Fruit fly (Drosophila melanogaster) whole organism: ENCODE measurements around the gene unc79.

Source experiments
- CG8478 ChIP-seq: fragments of >200 bp; optimal IDR thresholded peaks from 2 replicates; lab custom pipeline; 2018; ENCODE audit warnings: inconsistent platforms
- Dll ChIP-seq: fragments of >200 bp; optimal IDR thresholded peaks from 2 replicates; lab custom pipeline; 2017
- EcR ChIP-seq, 2 experiments: fragments of >200 bp; optimal IDR thresholded peaks; 2 replicates each; lab custom pipeline; 2017; ENCODE audit warnings: missing biosample characterization in 2 of 2, missing genetic modification characterization in 2 of 2, missing genetic modification reagents in 2 of 2
- pan ChIP-seq: fragments of >200 bp; optimal IDR thresholded peaks from 2 replicates; lab custom pipeline; 2017
- psq ChIP-seq: fragments of >200 bp; optimal IDR thresholded peaks from 2 replicates; lab custom pipeline; 2017
- usp ChIP-seq: fragments of >200 bp; optimal IDR thresholded peaks from 2 replicates; lab custom pipeline; 2017; ENCODE audit warnings: missing biosample characterization, missing genetic modification characterization, mixed read lengths

The unc79 gene

DNA sequence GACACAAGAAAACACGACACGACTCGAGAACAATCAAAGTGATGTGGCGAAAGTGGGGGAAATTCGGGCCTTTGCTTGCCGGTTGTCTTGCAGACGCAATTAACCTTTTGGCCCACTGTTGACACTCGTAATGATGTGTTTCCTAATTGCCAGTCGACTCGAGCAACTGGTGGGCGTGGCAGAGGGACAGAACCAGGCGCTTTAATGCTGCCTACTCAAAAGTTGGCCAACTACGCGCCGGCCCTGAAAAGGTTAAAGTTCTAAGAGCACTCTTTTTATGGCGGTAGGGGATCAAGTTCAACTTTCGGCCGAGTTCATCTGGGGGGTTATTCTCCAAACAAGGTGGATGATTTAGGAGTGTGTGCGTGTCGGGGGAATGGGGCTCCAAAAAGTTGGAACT is 24.6 kb downstream of the unc79 start:
- no peak for TF ChIP-seq psq (lab: Kevin White, UChicago)
- TF ChIP-seq usp (GFP tag; lab: Kevin White, UChicago) = no peak
- TF ChIP-seq pan (lab: Kevin White, UChicago) = no peak
- TF ChIP-seq Dll (lab: Kevin White, UChicago) = no peak
- no peak for TF ChIP-seq EcR (GFP tag; optimal IDR thresholded peaks at IDR 0.05; lab: Kevin White, UChicago)
- TF ChIP-seq CG8478 (lab: Kevin White, UChicago) = no peak

DNA sequence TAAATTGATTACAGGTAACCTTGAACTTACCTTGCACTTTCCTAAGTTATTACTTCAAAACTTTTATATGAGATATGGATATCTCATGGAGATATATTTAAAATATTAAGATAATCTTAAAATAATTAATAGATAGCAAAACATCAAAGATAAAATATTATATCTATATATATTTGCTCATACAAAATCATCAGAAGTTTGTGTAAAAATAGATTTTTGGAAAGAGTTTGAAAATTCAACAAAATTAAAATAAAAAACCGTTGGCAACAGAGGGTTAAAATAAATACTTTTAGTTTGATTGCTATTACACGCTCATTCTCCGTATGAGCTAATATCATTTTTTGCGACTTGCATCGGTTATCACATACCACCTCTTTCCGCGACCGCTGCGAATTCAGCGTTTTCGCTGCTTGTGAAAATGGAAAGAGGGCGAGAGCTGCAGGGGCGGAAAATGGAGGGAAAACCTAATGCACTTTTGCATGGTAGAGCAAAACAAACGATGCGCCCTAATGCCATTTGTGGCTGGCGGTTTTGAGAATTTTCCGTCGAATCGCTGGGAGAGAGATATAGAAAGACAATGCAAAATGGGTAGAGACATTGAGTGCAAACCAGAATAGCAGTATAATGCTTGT is 33.3 kb downstream of the unc79 start:
- TF ChIP-seq EcR (GFP tag; optimal IDR thresholded peaks at IDR 0.05; lab: Kevin White, UChicago) (no peak), pan (lab: Kevin White, UChicago) (no peak), Dll (lab: Kevin White, UChicago) (no peak), CG8478 (lab: Kevin White, UChicago) (no peak), usp (GFP tag; lab: Kevin White, UChicago) (no peak), psq (lab: Kevin White, UChicago) (no peak)

DNA sequence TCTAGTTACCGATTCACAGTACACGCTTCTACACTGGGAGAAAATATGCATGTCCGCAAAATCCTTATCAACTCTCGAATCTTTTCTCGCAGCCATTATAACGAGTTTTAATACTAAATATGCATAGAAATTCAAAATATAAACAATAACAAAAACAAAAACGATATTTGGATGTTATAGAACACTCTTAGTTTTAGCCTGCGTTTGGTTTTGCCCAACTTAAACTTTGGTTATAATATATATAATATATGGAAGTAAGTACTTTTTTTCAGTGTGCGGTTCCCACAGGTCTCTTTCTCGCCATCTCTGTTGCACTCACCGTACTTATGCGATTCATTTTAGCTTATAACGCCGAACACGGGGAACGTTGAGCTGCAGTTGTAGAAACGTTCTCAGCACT is 34.2 kb downstream of the unc79 start, which contains the start of gene cry:
TSS of gene cry (plus strand) at position 377 of the 400 bp plus-strand sequence.
- no peak for TF ChIP-seq pan (lab: Kevin White, UChicago)
- TF ChIP-seq psq (lab: Kevin White, UChicago) = no peak
- no peak for TF ChIP-seq Dll (lab: Kevin White, UChicago)
- TF ChIP-seq CG8478 (lab: Kevin White, UChicago) = no peak
- TF ChIP-seq usp (GFP tag; lab: Kevin White, UChicago) = no peak
- no peak for TF ChIP-seq EcR (GFP tag; optimal IDR thresholded peaks at IDR 0.05; lab: Kevin White, UChicago)

DNA sequence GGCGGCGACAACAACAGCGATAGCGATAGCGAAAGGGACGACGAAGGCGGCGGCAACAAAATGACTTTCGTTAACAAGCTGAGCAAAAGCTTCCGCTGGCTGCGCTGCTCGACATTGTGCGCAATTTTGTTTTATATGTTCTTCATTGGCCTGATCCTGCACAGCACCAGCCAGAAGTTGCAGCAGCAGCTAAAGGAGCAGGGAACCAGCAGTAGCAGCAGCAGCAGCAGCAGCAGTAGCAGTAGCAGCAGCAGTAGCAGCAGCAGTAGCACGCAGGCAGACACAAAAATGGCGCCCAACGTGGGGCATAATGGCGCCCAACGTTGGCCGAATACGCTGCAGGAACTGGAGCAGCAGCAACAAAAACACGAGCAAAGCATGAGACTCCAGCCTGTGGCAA is 55.9 kb downstream of the unc79 start:
- TF ChIP-seq Dll (lab: Kevin White, UChicago) = no peak

DNA sequence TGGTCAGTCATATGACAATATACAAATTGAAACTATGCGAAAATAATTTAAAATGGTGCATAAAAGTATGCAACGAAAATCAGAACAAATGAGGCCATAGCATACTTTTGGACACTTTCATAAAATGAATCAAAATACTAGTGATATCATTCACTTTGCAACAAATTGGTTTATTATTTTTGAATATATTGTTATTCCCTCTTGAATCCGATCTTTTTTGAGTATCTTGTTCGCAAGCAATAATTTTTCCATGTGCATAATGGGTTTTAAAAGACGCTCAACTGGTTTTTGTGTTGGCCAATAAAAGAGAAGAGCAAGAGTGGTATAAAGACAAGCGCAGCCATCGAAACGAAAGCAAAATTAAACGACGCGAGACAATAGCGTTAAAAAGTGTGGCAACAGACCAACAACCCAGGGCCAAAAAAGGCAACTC is 58.2 kb downstream of the unc79 start:
- no peak for TF ChIP-seq usp (GFP tag; lab: Kevin White, UChicago)
- no peak for TF ChIP-seq psq (lab: Kevin White, UChicago)
- TF ChIP-seq Dll (lab: Kevin White, UChicago) = no peak
- no peak for TF ChIP-seq EcR (GFP tag; optimal IDR thresholded peaks at IDR 0.05; lab: Kevin White, UChicago)

DNA sequence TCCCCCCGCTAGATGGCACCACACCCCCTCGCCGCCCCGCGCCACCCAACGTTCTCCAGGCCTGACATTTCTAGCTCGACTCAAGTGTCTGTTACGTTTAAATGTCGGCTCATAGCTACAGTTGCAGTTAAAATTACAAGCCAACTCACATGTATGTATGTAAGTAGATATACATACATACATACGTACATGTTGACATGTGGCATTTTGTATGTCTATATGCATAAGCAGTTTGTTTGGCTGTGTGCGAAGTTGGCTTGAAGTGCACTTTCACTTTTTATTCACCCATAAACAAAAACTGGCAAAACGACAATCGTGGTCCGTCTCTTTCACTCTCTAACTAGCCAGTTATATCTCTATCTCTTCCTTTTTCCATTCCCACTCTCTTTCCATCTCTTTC is 63.1 kb downstream of the unc79 start:
- TF ChIP-seq EcR (GFP tag; optimal IDR thresholded peaks at IDR 0.05; lab: Kevin White, UChicago) (no peak), Dll (lab: Kevin White, UChicago) (no peak), usp (GFP tag; lab: Kevin White, UChicago) (no peak), psq (lab: Kevin White, UChicago) (no peak), CG8478 (lab: Kevin White, UChicago) (no peak), pan (lab: Kevin White, UChicago) (no peak)

DNA sequence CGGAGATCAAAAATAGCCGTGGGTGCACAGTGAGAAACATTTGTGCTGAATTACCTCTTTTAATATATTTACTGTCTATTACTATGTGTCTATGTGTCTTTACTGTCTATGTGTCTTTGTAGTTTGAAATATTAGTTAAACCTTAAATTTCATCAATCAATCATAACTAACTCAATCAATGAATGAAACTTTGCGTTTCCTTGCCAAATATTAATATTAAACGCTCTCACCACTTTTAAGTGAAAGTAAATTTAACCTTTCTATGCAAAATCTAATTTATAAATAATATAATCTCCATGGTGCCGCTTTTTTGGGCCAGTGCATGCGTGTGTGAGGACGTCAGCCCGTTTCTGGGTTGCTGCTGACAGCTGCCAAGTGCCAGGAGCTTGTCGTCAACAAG is 64.7 kb downstream of the unc79 start:
- TF ChIP-seq CG8478 (lab: Kevin White, UChicago) = no peak
- no peak for TF ChIP-seq Dll (lab: Kevin White, UChicago)
- TF ChIP-seq psq (lab: Kevin White, UChicago) = no peak
- TF ChIP-seq EcR (GFP tag; optimal IDR thresholded peaks at IDR 0.05; lab: Kevin White, UChicago) = no peak
- no peak for TF ChIP-seq usp (GFP tag; lab: Kevin White, UChicago)
- TF ChIP-seq pan (lab: Kevin White, UChicago) = no peak
